Worm (Caenorhabditis elegans) whole organism, L4 larva: Measurements from ENCODE around the gene fbxb-20.

Experiments
- dpl-1 ChIP-seq: fragments of 150-350 bp; optimal IDR thresholded peaks from 2 replicates; lab custom pipeline; 2014; ENCODE audit warnings: missing biosample characterization, missing genetic modification reagents, missing genetic modification characterization
- egl-43 ChIP-seq: fragments of 200-800 bp; sonication (Bioruptor generic); IDR thresholded peaks from 2 replicates; pipeline ENCODE4 v1.3.6; 2022; ENCODE audit warnings: missing genetic modification reagents, missing genetic modification characterization, missing compliant biosample characterization

- no peak for TF ChIP-seq dpl-1 (GFP tag; lab: Kevin White, UChicago)
- no peak for TF ChIP-seq egl-43 (GFP tag; lab: Robert Waterston, UW)
These were observed 48.9 kb downstream of the fbxb-20 start, which contains the start of gene bath-47 for ce11 chrII:1601507-1601906.
